Fruit fly (Drosophila melanogaster) whole organism, wandering third instar larva: ENCODE data around the gene CG10211.

Experiments used
- CrebA ChIP-seq: fragments of 200-800 bp; sonication (Bioruptor generic); optimal IDR thresholded peaks from 2 replicates; lab custom pipeline; 2016; ENCODE audit warnings: missing biosample characterization, mild to moderate bottlenecking, missing genetic modification characterization, borderline replicate concordance
- Dfd ChIP-seq: fragments of >200 bp; optimal IDR thresholded peaks from 2 replicates; lab custom pipeline; 2017; ENCODE audit warnings: missing biosample characterization, missing genetic modification characterization
- Myc ChIP-seq: fragments of >200 bp; optimal IDR thresholded peaks from 2 replicates; lab custom pipeline; 2017
- OdsH ChIP-seq: fragments of 200-800 bp; sonication (Bioruptor generic); optimal IDR thresholded peaks from 2 replicates; lab custom pipeline; 2016; ENCODE audit warnings: missing biosample characterization, mild to moderate bottlenecking, missing genetic modification characterization
- Rel ChIP-seq, 2 experiments: fragments of 200-800 bp; sonication (Bioruptor generic) in 1 of 2; optimal IDR thresholded peaks; 2 replicates in 1 of 2; 3 replicates in 1 of 2; lab custom pipeline; 2016 to 2019; ENCODE audit warnings: mild to moderate bottlenecking in 2 of 2, missing biosample characterization in 2 of 2, missing genetic modification characterization in 2 of 2, moderate library complexity in 1 of 2
- Vsx2 ChIP-seq: fragments of 200-300, 225-300 bp; sonication (Bioruptor generic); optimal IDR thresholded peaks from 2 replicates; lab custom pipeline; 2018; ENCODE audit warnings: missing biosample characterization, missing genetic modification characterization; ENCODE audit not compliant: partially characterized antibody
- pan ChIP-seq: fragments of >200 bp; optimal IDR thresholded peaks from 2 replicates; lab custom pipeline; 2017
- psq ChIP-seq: fragments of 200-800 bp; sonication (Bioruptor generic); optimal IDR thresholded peaks from 3 replicates; lab custom pipeline; 2017; ENCODE audit warnings: missing biosample characterization, mild to moderate bottlenecking, missing genetic modification characterization, moderate library complexity
- usp ChIP-seq: fragments of >200 bp; optimal IDR thresholded peaks from 2 replicates; lab custom pipeline; 2017; ENCODE audit warnings: missing biosample characterization, missing genetic modification characterization

DNA sequence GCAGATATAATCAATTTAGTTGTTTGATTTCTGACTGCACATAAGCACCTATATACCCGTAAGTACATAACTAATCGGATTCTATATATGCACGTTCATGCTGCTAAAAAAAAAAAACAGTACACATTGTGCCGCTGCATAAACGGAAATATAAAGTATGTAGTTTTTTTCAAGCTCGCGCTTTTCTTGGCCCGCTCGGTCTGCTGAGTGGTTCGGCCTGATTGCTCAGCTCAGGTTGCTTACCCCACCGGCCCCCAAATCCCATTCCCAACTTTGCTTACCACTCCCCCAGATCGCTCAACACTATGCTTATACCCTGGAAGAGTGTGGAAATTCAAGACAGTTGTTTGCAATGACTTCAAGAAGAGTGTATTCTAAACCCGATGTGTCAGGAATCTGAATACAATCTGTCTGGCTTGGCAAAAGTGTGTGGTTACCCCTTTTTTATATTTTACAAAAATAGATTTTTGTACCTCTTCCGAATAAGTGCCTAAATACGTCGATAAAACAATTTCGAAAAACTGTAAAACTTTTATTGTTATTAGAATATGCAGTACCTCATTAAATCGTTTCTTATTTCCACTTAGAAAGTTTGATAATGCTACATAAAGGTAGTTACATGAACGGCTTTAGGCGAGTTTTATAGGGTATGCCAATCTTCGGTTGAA lies 38.6 kb upstream of the CG10211 start:
- TF ChIP-seq Dfd (no peak), Rel (GFP tag; optimal IDR thresholded peaks at IDR 0.05; lab: Kevin White, UChicago) (no peak), Rel (tag; optimal IDR thresholded peaks at IDR 0.05; lab: Kevin White, UChicago) (no peak), OdsH (GFP tag; lab: Kevin White, UChicago) (no peak), psq (GFP tag; lab: Kevin White, UChicago) (no peak), usp (no peak), CrebA (no peak), Vsx2 (GFP tag; lab: Kevin White, UChicago) (no peak), pan (no peak), Myc (lab: Kevin White, UChicago) (no peak)
